Fruit fly (Drosophila melanogaster) whole organism, embryonic: ENCODE data around the gene CG34238.
A peak's percentile ranks its signal among the peaks of the same experiment; 100 is the strongest.

ENCODE experiments used
- Aef1 ChIP-seq: fragments of 200-800 bp; sonication (Bioruptor generic); IDR thresholded peaks from 3 replicates; pipeline ENCODE4 v1.3.6; 2022; ENCODE audit warnings: missing biosample characterization, missing genetic modification characterization
- Bgb ChIP-seq: fragments of 200-800 bp; sonication (Bioruptor generic); IDR thresholded peaks from 2 replicates; pipeline ENCODE4 v1.3.6; 2022; ENCODE audit warnings: missing biosample characterization, missing genetic modification characterization; ENCODE audit not compliant: partially characterized antibody
- CG12942 ChIP-seq: fragments of 200-800 bp; sonication (Bioruptor generic); optimal IDR thresholded peaks from 3 replicates; lab custom pipeline; 2016; ENCODE audit warnings: missing biosample characterization, missing genetic modification characterization
- CG1529 ChIP-seq: fragments of 200-800 bp; sonication (Bioruptor generic); optimal IDR thresholded peaks from 3 replicates; lab custom pipeline; 2018; ENCODE audit warnings: missing biosample characterization, missing genetic modification characterization
- CG17802 ChIP-seq: fragments of 200-800 bp; sonication (Bioruptor generic); optimal IDR thresholded peaks from 2 replicates; lab custom pipeline; 2018; ENCODE audit warnings: missing biosample characterization, mild to moderate bottlenecking, missing genetic modification characterization, moderate library complexity
- CG17912 ChIP-seq: fragments of 200-800 bp; sonication (Bioruptor generic); optimal IDR thresholded peaks from 2 replicates; lab custom pipeline; 2018; ENCODE audit warnings: missing biosample characterization, mild to moderate bottlenecking, missing genetic modification characterization
- CG4360 ChIP-seq: fragments of 200-800 bp; sonication (Bioruptor generic); IDR thresholded peaks from 2 replicates; pipeline ENCODE4 v1.3.6; 2022; ENCODE audit warnings: missing biosample characterization, missing genetic modification characterization
- CG43689 ChIP-seq: fragments of 200-800 bp; sonication (Bioruptor generic); IDR thresholded peaks from 2 replicates; pipeline ENCODE4 v1.3.6; 2022; ENCODE audit warnings: missing biosample characterization, missing genetic modification characterization
- CG9797 ChIP-seq: fragments of 200-800 bp; sonication (Bioruptor generic); optimal IDR thresholded peaks from 3 replicates; lab custom pipeline; 2018; ENCODE audit warnings: missing biosample characterization, mild to moderate bottlenecking, missing genetic modification characterization
- Doc2 ChIP-seq: fragments of 200-800 bp; sonication (Bioruptor generic); IDR thresholded peaks from 2 replicates; pipeline ENCODE4 v1.3.6; 2022; ENCODE audit warnings: missing biosample characterization, missing genetic modification characterization
- Ets65A ChIP-seq: fragments of 200-800 bp; sonication (Bioruptor generic); peaks from one replicate; lab custom pipeline; 2016; ENCODE audit warnings: missing biosample characterization, missing genetic modification characterization
- Kr ChIP-seq: fragments of 200-800 bp; sonication (Bioruptor generic); optimal IDR thresholded peaks from 2 replicates; lab custom pipeline; 2017; ENCODE audit warnings: missing biosample characterization, mild to moderate bottlenecking, missing genetic modification characterization
- MBD-R2 ChIP-seq: fragments of 200-800 bp; sonication (Bioruptor generic); IDR thresholded peaks from 2 replicates; pipeline ENCODE4 v1.3.6; 2022; ENCODE audit warnings: missing biosample characterization, missing genetic modification characterization
- Med ChIP-seq: fragments of 200-800 bp; sonication (Bioruptor generic); peaks from one replicate; lab custom pipeline; 2016; ENCODE audit warnings: missing biosample characterization, missing genetic modification characterization, mild to moderate bottlenecking, inconsistent platforms, moderate library complexity
- Myb ChIP-seq: fragments of 200-800 bp; sonication (Bioruptor generic); optimal IDR thresholded peaks from 2 replicates; lab custom pipeline; 2016; ENCODE audit warnings: missing biosample characterization, missing genetic modification characterization
- Neu2 ChIP-seq: fragments of 200-800 bp; sonication (Bioruptor generic); optimal IDR thresholded peaks from 3 replicates; lab custom pipeline; 2016; ENCODE audit warnings: missing biosample characterization, missing genetic modification characterization, borderline replicate concordance
- Scr ChIP-seq: fragments of 200-800 bp; sonication (Bioruptor generic); IDR thresholded peaks from 2 replicates; pipeline ENCODE4 v1.3.6; 2022; ENCODE audit warnings: missing biosample characterization, missing genetic modification characterization; ENCODE audit not compliant: partially characterized antibody
- Trl ChIP-seq, 3 experiments: fragments of >200 bp in 2 of 3; fragments of 200-800 bp in 1 of 3; sonication (Bioruptor generic) in 1 of 3; optimal IDR thresholded peaks; 2 replicates in 1 of 3; 3 replicates in 2 of 3; lab custom pipeline; 2016 to 2017; ENCODE audit warnings: missing biosample characterization in 1 of 3, missing genetic modification characterization in 1 of 3
- bowl ChIP-seq: fragments of 200-800 bp; sonication (Bioruptor generic); IDR thresholded peaks from 2 replicates; pipeline ENCODE4 v1.3.6; 2022; ENCODE audit warnings: missing biosample characterization, missing genetic modification characterization
- caup ChIP-seq: fragments of 200-800 bp; sonication (Bioruptor generic); optimal IDR thresholded peaks from 3 replicates; lab custom pipeline; 2017; ENCODE audit warnings: missing biosample characterization, mild to moderate bottlenecking, missing genetic modification characterization, moderate library complexity; ENCODE audit not compliant: severe bottlenecking
- chif ChIP-seq, 2 experiments: fragments of 200-800 bp; sonication (Bioruptor generic); optimal IDR thresholded peaks; 3 replicates each; lab custom pipeline; 2016; ENCODE audit warnings: missing biosample characterization in 2 of 2, missing genetic modification characterization in 2 of 2
- chinmo ChIP-seq: fragments of 200-800 bp; sonication (Bioruptor generic); IDR thresholded peaks from 4 replicates; pipeline ENCODE4 v1.3.6; 2022; ENCODE audit warnings: missing biosample characterization, missing genetic modification characterization; ENCODE audit not compliant: partially characterized antibody
- chn ChIP-seq: fragments of 200-800 bp; sonication (Bioruptor generic); optimal IDR thresholded peaks from 2 replicates; lab custom pipeline; 2016; ENCODE audit warnings: missing biosample characterization, missing genetic modification characterization
- crol ChIP-seq: fragments of 200-800 bp; sonication (Bioruptor generic); IDR thresholded peaks from 2 replicates; pipeline ENCODE4 v1.3.6; 2022; ENCODE audit warnings: missing biosample characterization, missing genetic modification characterization
- cwo ChIP-seq: fragments of 200-800 bp; sonication (Bioruptor generic); optimal IDR thresholded peaks from 3 replicates; lab custom pipeline; 2017; ENCODE audit warnings: missing biosample characterization, missing genetic modification characterization, mild to moderate bottlenecking, moderate library complexity, missing genetic modification reagents
- ftz-f1 ChIP-seq: fragments of 200-800 bp; sonication (Bioruptor generic); optimal IDR thresholded peaks from 2 replicates; lab custom pipeline; 2016; ENCODE audit warnings: missing biosample characterization, missing genetic modification characterization
- grn ChIP-seq: fragments of 200-800 bp; sonication (Bioruptor generic); optimal IDR thresholded peaks from 3 replicates; lab custom pipeline; 2017; ENCODE audit warnings: missing biosample characterization, missing genetic modification characterization
- hbn ChIP-seq: fragments of 200-800 bp; sonication (Bioruptor generic); IDR thresholded peaks from 2 replicates; pipeline ENCODE4 v1.3.6; 2022; ENCODE audit warnings: missing biosample characterization, missing genetic modification characterization; ENCODE audit not compliant: partially characterized antibody
- her ChIP-seq: fragments of 200-800 bp; sonication (Bioruptor generic); optimal IDR thresholded peaks from 2 replicates; lab custom pipeline; 2016; ENCODE audit warnings: missing biosample characterization, missing genetic modification characterization
- kni ChIP-seq: fragments of 200-800 bp; sonication (Bioruptor generic); optimal IDR thresholded peaks from 3 replicates; lab custom pipeline; 2017; ENCODE audit warnings: mild to moderate bottlenecking, missing biosample characterization, missing genetic modification reagents, missing genetic modification characterization
- mam ChIP-seq: fragments of 200-800 bp; sonication (Bioruptor generic); optimal IDR thresholded peaks from 3 replicates; lab custom pipeline; 2016; ENCODE audit warnings: missing biosample characterization, missing genetic modification characterization
- nmo ChIP-seq: fragments of 200-800 bp; sonication (Bioruptor generic); optimal IDR thresholded peaks from 2 replicates; lab custom pipeline; 2018; ENCODE audit warnings: missing biosample characterization, mild to moderate bottlenecking, missing genetic modification characterization, moderate library complexity
- nom ChIP-seq: fragments of 200-800 bp; sonication (Bioruptor generic); optimal IDR thresholded peaks from 2 replicates; lab custom pipeline; 2017; ENCODE audit warnings: missing biosample characterization, missing genetic modification characterization, mild to moderate bottlenecking, moderate library complexity, missing genetic modification reagents
- onecut ChIP-seq: fragments of 200-800 bp; sonication (Bioruptor generic); IDR thresholded peaks from 2 replicates; pipeline ENCODE4 v1.3.6; 2022; ENCODE audit warnings: missing biosample characterization, missing genetic modification characterization
- pfk ChIP-seq: fragments of 200-800 bp; sonication (Bioruptor generic); optimal IDR thresholded peaks from 2 replicates; lab custom pipeline; 2018; ENCODE audit warnings: missing biosample characterization, mild to moderate bottlenecking, missing genetic modification characterization, moderate library complexity
- sob ChIP-seq: fragments of 200-800 bp; sonication (Bioruptor generic); IDR thresholded peaks from 2 replicates; pipeline ENCODE4 v1.3.6; 2022; ENCODE audit warnings: missing biosample characterization, missing genetic modification characterization
- stwl ChIP-seq: fragments of 200-800 bp; sonication (Bioruptor generic); optimal IDR thresholded peaks from 3 replicates; lab custom pipeline; 2018; ENCODE audit warnings: missing biosample characterization, mild to moderate bottlenecking, missing genetic modification characterization, moderate library complexity
- sug ChIP-seq: fragments of 200-800 bp; optimal IDR thresholded peaks from 2 replicates; lab custom pipeline; 2019; ENCODE audit warnings: missing biosample characterization, mild to moderate bottlenecking, missing genetic modification characterization, moderate library complexity
- vvl ChIP-seq: fragments of 200-800 bp; sonication (Bioruptor generic); IDR thresholded peaks from 2 replicates; pipeline ENCODE4 v1.3.6; 2022; ENCODE audit warnings: missing biosample characterization, missing genetic modification characterization

The CG34238 gene

DNA sequence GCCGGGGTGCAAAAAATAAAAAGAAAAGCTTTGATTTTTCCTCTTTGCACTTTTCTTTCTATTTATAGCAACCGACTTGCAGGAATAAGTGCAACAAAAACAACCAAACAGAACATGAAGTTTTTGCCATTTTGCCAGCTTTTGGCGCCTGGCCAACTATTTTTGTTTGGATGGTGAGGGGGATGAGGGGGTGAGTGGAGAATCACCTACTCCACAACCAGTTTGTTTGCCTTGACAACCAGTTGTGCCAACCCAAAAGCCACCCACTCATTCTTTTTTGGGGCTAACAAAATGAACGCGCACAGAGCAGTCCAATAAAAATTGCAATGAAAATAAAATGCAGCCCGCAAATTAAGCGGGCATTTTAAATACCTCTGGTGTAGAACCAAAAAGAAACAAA, 31.0 kb downstream of the CG34238 start:
- TF ChIP-seq Med (GFP tag; lab: Kevin White, UChicago) (no peak), stwl (tag; lab: Kevin White, UChicago) (no peak), her (no peak), caup (no peak), Doc2 (GFP tag; lab: Robert Waterston, UW) (no peak), CG17912 (GFP tag; lab: Kevin White, UChicago) (no peak), CG9797 (no peak), hbn (GFP tag; lab: Robert Waterston, UW) (no peak), chif (GFP tag; optimal IDR thresholded peaks at IDR 0.05; lab: Kevin White, UChicago) (no peak), CG17802 (tag; lab: Kevin White, UChicago) (no peak), Neu2 (GFP tag; lab: Kevin White, UChicago) (no peak), Bgb (GFP tag; lab: Robert Waterston, UW) (0 out of 2 replicates have a peak, but pooled peaks have one; percentile 14), CG43689 (GFP tag; lab: Robert Waterston, UW) (0 out of 2 replicates have a peak, but pooled peaks have one; percentile 9), crol (GFP tag; lab: Robert Waterston, UW) (peak; percentile 11; the same call in 1 of the 2 replicates), chn (GFP tag; lab: Kevin White, UChicago) (no peak), CG4360 (GFP tag; lab: Robert Waterston, UW) (no peak), CG12942 (no peak), MBD-R2 (no peak), Ets65A (GFP tag; lab: Kevin White, UChicago) (peak; percentile 80), nmo (GFP tag; lab: Kevin White, UChicago) (no peak), mam (GFP tag; lab: Kevin White, UChicago) (no peak), grn (GFP tag; lab: Kevin White, UChicago) (no peak), nom (GFP tag; lab: Kevin White, UChicago) (no peak), kni (GFP tag; lab: Kevin White, UChicago) (no peak), Aef1 (no peak), Scr (GFP tag; lab: Robert Waterston, UW) (no peak)

DNA sequence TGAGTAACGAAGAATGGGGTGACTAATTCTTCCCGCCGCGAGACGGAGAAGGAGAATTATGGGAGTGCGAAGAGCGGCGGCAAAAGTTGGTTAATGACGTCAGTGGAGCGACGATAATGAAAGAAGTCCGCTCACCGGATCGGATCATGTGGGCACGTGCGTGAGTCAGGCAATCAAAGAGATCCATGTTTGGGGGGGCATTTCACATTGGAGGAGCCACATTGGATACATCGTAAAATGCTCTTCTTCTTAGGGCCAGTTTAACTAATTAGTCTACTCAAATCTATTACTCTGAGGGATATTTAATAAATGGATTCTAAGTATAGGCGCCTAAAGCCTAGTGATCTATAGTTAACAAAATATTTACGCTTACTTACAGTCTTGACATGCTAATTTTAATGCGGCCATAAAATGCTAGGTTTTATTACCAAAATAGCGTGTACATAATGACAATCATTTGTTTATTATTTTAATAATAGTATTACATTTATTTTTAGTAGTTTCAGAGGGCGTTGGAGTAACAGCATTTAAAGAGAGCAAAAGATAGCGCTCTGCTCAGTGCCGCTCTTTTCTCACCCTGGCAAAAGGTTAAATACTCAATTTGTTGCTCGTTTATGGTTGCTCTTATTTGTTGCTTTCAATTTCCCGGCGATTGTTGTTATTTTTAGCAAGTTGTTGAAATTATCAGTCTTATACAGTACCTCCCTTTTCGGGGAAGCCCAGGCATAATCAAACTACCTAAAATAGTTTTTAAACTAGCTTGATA, 32.2 kb downstream of the CG34238 start:
- TF ChIP-seq Myb (GFP tag; lab: Kevin White, UChicago), result no peak
- TF ChIP-seq onecut (GFP tag; lab: Robert Waterston, UW), result no peak
- no peak for TF ChIP-seq ftz-f1 (GFP tag; lab: Kevin White, UChicago)
- TF ChIP-seq sug (tag; lab: Kevin White, UChicago), result peak; percentile 21
- TF ChIP-seq pfk (GFP tag; lab: Kevin White, UChicago), result no peak
- no peak for TF ChIP-seq Kr (GFP tag; lab: Kevin White, UChicago)
- no peak for TF ChIP-seq bowl (GFP tag; lab: Robert Waterston, UW)
- no peak for TF ChIP-seq vvl (GFP tag; lab: Robert Waterston, UW)
- no peak for TF ChIP-seq sob (GFP tag; lab: Robert Waterston, UW)
- peak; percentile 56 to 73 for TF ChIP-seq Trl (optimal IDR thresholded peaks at IDR 0.05; lab: Kevin White, UChicago)
- no peak for TF ChIP-seq Trl (GFP tag; optimal IDR thresholded peaks at IDR 0.05; lab: Kevin White, UChicago)
- 0 out of 4 replicates have a peak, but pooled peaks have one; percentile 43 for TF ChIP-seq chinmo (GFP tag; lab: Robert Waterston, UW)
- no peak for TF ChIP-seq CG1529 (GFP tag; lab: Kevin White, UChicago)
- TF ChIP-seq cwo (GFP tag; lab: Kevin White, UChicago), result peak; percentile 68
